Worm (Caenorhabditis elegans) whole organism, L4 larva: ENCODE measurements around the gene F42A6.1.

Experiments used
- F10B5.3 ChIP-seq: sonication (generic microtip); optimal IDR thresholded peaks from 2 replicates; lab custom pipeline; 2016; ENCODE audit warnings: mild to moderate bottlenecking, missing genetic modification characterization, missing compliant biosample characterization
- aha-1 ChIP-seq: fragments of 150-350 bp; peaks from one replicate; lab custom pipeline; 2014; ENCODE audit warnings: missing biosample characterization, missing genetic modification characterization
- ceh-20 ChIP-seq: fragments of 200-800 bp; sonication (Bioruptor generic); IDR thresholded peaks from 2 replicates; pipeline ENCODE4 v1.3.6; 2022; ENCODE audit warnings: missing genetic modification reagents, missing genetic modification characterization, missing compliant biosample characterization
- daf-16 ChIP-seq, 3 experiments: sonication (generic microtip); optimal IDR thresholded peaks; 2 replicates each; lab custom pipeline; 2016 to 2017; ENCODE audit warnings: missing genetic modification characterization in 3 of 3, missing genetic modification reagents in 3 of 3, mild to moderate bottlenecking in 2 of 3, missing compliant biosample characterization in 2 of 3, missing biosample characterization in 1 of 3, moderate library complexity in 1 of 3
- daf-19 ChIP-seq: fragments of 200-800 bp; sonication (Bioruptor generic); conservative IDR thresholded peaks from 2 replicates; pipeline ENCODE4 v1.3.6; 2022; ENCODE audit warnings: missing genetic modification characterization, missing compliant biosample characterization
- dmd-6 ChIP-seq: fragments of 200-800 bp; sonication (Bioruptor generic); IDR thresholded peaks from 2 replicates; pipeline ENCODE4 v1.3.6; 2022; ENCODE audit warnings: missing genetic modification reagents, missing genetic modification characterization, missing compliant biosample characterization
- dmd-9 ChIP-seq: fragments of 200-800 bp; sonication (Bioruptor generic); IDR thresholded peaks from 2 replicates; pipeline ENCODE4 v1.3.6; 2022; ENCODE audit warnings: missing genetic modification reagents, missing genetic modification characterization, missing compliant biosample characterization
- dpl-1 ChIP-seq: fragments of 150-350 bp; optimal IDR thresholded peaks from 2 replicates; lab custom pipeline; 2014; ENCODE audit warnings: missing biosample characterization, missing genetic modification reagents, missing genetic modification characterization
- duxl-1 ChIP-seq: sonication (generic microtip); optimal IDR thresholded peaks from 2 replicates; lab custom pipeline; 2016; ENCODE audit warnings: mild to moderate bottlenecking, missing genetic modification characterization, moderate library complexity, missing compliant biosample characterization; ENCODE audit not compliant: poor library complexity
- fkh-10 ChIP-seq: fragments of 150-350 bp; optimal IDR thresholded peaks from 2 replicates; lab custom pipeline; 2014; ENCODE audit warnings: missing biosample characterization, missing genetic modification reagents, missing genetic modification characterization
- hif-1 ChIP-seq, 2 experiments: sonication (generic microtip); optimal IDR thresholded peaks; 2 replicates each; lab custom pipeline; 2016 to 2017; ENCODE audit warnings: missing compliant biosample characterization in 2 of 2, missing genetic modification characterization in 2 of 2, missing genetic modification reagents in 2 of 2, missing genotype in 2 of 2, mild to moderate bottlenecking in 1 of 2
- hlh-11 ChIP-seq: fragments of 200-800 bp; sonication (Bioruptor generic); optimal IDR thresholded peaks from 2 replicates; lab custom pipeline; 2018; ENCODE audit warnings: mild to moderate bottlenecking, missing genetic modification characterization, missing compliant biosample characterization
- hlh-30 ChIP-seq: sonication (generic microtip); optimal IDR thresholded peaks from 2 replicates; lab custom pipeline; 2017; ENCODE audit warnings: antibody characterized with exemption, mild to moderate bottlenecking, missing genetic modification characterization, missing compliant biosample characterization; ENCODE audit not compliant: insufficient read depth
- hmg-1.1 ChIP-seq: fragments of 200-800 bp; sonication (Bioruptor generic); IDR thresholded peaks from 2 replicates; pipeline ENCODE4 v1.3.6; 2022; ENCODE audit warnings: missing genetic modification reagents, missing genetic modification characterization, missing compliant biosample characterization
- lin-13 ChIP-seq: fragments of 150-350 bp; optimal IDR thresholded peaks from 2 replicates; lab custom pipeline; 2014; ENCODE audit warnings: missing biosample characterization, missing genetic modification reagents, missing genetic modification characterization
- lin-29 ChIP-seq: fragments of 200-800 bp; sonication (Bioruptor generic); IDR thresholded peaks from 2 replicates; pipeline ENCODE4 v1.3.6; 2022; ENCODE audit warnings: missing genetic modification reagents, missing genetic modification characterization, missing compliant biosample characterization
- lsy-2 ChIP-seq, 2 experiments: fragments of 150-350 bp in 1 of 2; sonication (generic microtip) in 1 of 2; optimal IDR thresholded peaks; 2 replicates each; lab custom pipeline; 2014 to 2017; ENCODE audit warnings: missing biosample characterization in 2 of 2, missing genetic modification characterization in 2 of 2
- madf-5 ChIP-seq, 2 experiments: fragments of 200-800 bp; sonication (Bioruptor generic); IDR thresholded peaks; 2 replicates each; pipeline ENCODE4 v1.3.6; 2022; ENCODE audit warnings: missing compliant biosample characterization in 2 of 2, missing genetic modification characterization in 2 of 2
- mdl-1 ChIP-seq, 2 experiments: fragments of 150-350 bp in 1 of 2; sonication (generic microtip) in 1 of 2; optimal IDR thresholded peaks; 2 replicates each; lab custom pipeline; 2014 to 2017; ENCODE audit warnings: missing biosample characterization in 2 of 2, missing genetic modification characterization in 2 of 2
- mes-2 ChIP-seq: sonication (generic microtip); optimal IDR thresholded peaks from 2 replicates; lab custom pipeline; 2016; ENCODE audit warnings: missing genotype, mild to moderate bottlenecking, missing genetic modification characterization, missing compliant biosample characterization; ENCODE audit not compliant: poor library complexity, severe bottlenecking
- nhr-28 ChIP-seq: fragments of 150-350 bp; optimal IDR thresholded peaks from 2 replicates; lab custom pipeline; 2014; ENCODE audit warnings: missing biosample characterization, missing genetic modification characterization
- pqm-1 ChIP-seq: sonication (generic microtip); optimal IDR thresholded peaks from 2 replicates; lab custom pipeline; 2017; ENCODE audit warnings: missing biosample characterization, missing genetic modification characterization
- rbr-2 ChIP-seq: sonication (generic microtip); optimal IDR thresholded peaks from 2 replicates; lab custom pipeline; 2016; ENCODE audit warnings: missing genotype, missing genetic modification characterization, missing compliant biosample characterization
- unc-62 ChIP-seq, 3 experiments: fragments of 150-350 bp in 1 of 3; sonication (generic microtip); optimal IDR thresholded peaks in 2 of 3; peaks in 1 of 3; 1 replicate in 1 of 3; 2 replicates in 2 of 3; lab custom pipeline; 2014 to 2017; ENCODE audit warnings: missing biosample characterization in 3 of 3, missing genetic modification characterization in 3 of 3, missing genetic modification reagents in 3 of 3, missing genotype in 1 of 3
- zfp-2 ChIP-seq: sonication (generic microtip); optimal IDR thresholded peaks from 2 replicates; lab custom pipeline; 2016; ENCODE audit warnings: mild to moderate bottlenecking, missing genetic modification characterization, missing compliant biosample characterization
- zip-11 ChIP-seq: fragments of 200-800 bp; sonication (Bioruptor generic); IDR thresholded peaks from 2 replicates; pipeline ENCODE4 v1.3.6; 2022; ENCODE audit warnings: missing genetic modification characterization, missing compliant biosample characterization
- zip-2 ChIP-seq: fragments of 150-350 bp; optimal IDR thresholded peaks from 2 replicates; lab custom pipeline; 2014; ENCODE audit warnings: missing biosample characterization, missing genetic modification characterization
- ztf-7 ChIP-seq: fragments of 150-350 bp; optimal IDR thresholded peaks from 2 replicates; lab custom pipeline; 2014; ENCODE audit warnings: missing biosample characterization, missing genetic modification characterization

Gene F42A6.1

DNA sequence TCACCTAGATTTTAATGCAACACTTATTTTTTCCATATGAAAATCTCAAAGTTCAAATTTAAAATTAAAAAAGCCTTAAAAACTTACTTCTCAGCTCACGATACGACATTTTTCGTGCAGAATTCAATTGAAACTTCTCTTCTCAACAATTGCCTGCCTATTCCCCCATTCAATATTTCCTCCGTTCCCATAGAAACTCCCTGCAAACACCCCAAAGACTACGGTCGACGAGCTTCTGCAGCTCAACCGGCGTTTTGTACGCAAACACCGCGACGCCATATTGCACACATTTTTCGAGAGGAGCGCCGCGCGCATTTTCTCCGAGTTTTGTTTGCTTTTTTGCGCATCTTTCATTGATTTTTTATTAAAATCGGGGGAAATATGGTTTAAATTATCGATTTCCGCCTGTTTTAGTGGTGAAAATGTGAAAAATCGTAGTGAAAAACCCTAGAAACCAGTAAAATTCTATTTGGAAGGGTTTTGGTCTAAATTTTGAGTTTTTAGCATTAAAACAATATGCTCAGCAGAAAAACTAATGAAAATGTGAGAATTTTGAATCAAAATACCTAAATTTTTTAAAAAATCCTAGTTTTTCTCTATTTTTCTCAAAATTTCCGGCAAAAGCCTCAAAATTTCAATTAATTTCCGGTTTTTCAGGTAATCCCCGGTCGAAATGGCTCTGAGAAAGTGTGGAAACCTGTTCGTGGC, 44.3 kb downstream of the F42A6.1 start, which contains the start of the genes dyf-3 and pdhb-1:
dyf-3 (minus strand) TSS at position 217 of the 708 bp plus-strand sequence.
pdhb-1 (plus strand) TSS at position 658 of the 708 bp plus-strand sequence.
- TF ChIP-seq aha-1 (tag; lab: Kevin White, UChicago) (peak; percentile 55), hlh-11 (tag; lab: Kevin White, UChicago) (peak; percentile 4), mes-2 (peak; percentile 73), hif-1 (tag; optimal IDR thresholded peaks at IDR 0.05; lab: Kevin White, UChicago) (peak in 1 of 2 experiments; percentile 34), mdl-1 (tag; optimal IDR thresholded peaks at IDR 0.05; lab: Kevin White, UChicago) (no peak), dpl-1 (GFP tag; lab: Kevin White, UChicago) (peak; percentile 36), daf-19 (no peak), fkh-10 (GFP tag; lab: Kevin White, UChicago) (no peak), hlh-30 (tag; lab: Kevin White, UChicago) (peak; percentile 8), hmg-1.1 (GFP tag; lab: Robert Waterston, UW) (peak; percentile 60), lin-29 (GFP tag; lab: Robert Waterston, UW) (no peak), lsy-2 (tag; optimal IDR thresholded peaks at IDR 0.05; lab: Kevin White, UChicago) (peak; percentile 0 to 94), lin-13 (GFP tag; lab: Kevin White, UChicago) (peak; percentile 11), unc-62 (GFP tag; optimal IDR thresholded peaks at IDR 0.05 in 1 of 2; lab: Kevin White, UChicago) (peak in 1 of 2 experiments; percentile 86), unc-62 (tag; optimal IDR thresholded peaks at IDR 0.05; lab: Kevin White, UChicago) (no peak), zip-2 (no peak)

DNA sequence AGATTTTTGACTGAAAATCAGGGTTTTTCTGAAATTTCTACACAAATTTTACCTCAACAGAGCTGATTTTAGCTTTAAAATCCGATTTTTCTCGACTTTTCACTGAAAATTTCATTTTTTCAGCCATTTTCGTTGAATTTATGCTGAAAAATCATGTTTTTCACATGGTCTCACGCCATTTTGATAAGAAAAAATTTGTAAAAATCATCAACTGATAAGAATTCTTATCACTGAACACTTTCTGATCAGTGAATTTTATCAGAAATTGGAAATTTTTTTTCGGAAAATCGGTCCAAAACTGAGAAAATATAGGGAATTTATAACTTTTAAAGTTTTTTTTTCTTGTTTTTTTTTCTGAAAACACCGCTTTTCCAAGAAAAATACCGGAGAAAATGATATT, 46.1 kb downstream of the F42A6.1 start:
- TF ChIP-seq daf-16 (GFP tag; optimal IDR thresholded peaks at IDR 0.05; lab: Kevin White, UChicago) (no peak), daf-16 (tag; optimal IDR thresholded peaks at IDR 0.05; lab: Kevin White, UChicago) (peak; percentile 2), duxl-1 (tag; lab: Kevin White, UChicago) (no peak), ztf-7 (tag; lab: Kevin White, UChicago) (no peak), zip-2 (no peak), nhr-28 (tag; lab: Kevin White, UChicago) (peak; percentile 20), dmd-9 (GFP tag; lab: Robert Waterston, UW) (no peak), zip-11 (GFP tag; lab: Robert Waterston, UW) (no peak), rbr-2 (tag; lab: Kevin White, UChicago) (no peak), ceh-20 (no peak), aha-1 (tag; lab: Kevin White, UChicago) (no peak), dmd-6 (no peak; the same call in 1 of the 2 replicates), madf-5 (GFP tag; IDR thresholded peaks at IDR 0.05; lab: Robert Waterston, UW) (no peak), zfp-2 (tag; lab: Kevin White, UChicago) (no peak), lin-13 (GFP tag; lab: Kevin White, UChicago) (no peak), pqm-1 (peak; percentile 49), F10B5.3 (tag; lab: Kevin White, UChicago) (no peak)
- TF ChIP-seq, all 104 proteins: peak for 3
